Fruit fly (Drosophila melanogaster): ENCODE measurements around the gene mtDNA-helicase.
A peak's percentile ranks its signal among the peaks of the same experiment; 100 is the strongest.

The mtDNA-helicase gene

DNA sequence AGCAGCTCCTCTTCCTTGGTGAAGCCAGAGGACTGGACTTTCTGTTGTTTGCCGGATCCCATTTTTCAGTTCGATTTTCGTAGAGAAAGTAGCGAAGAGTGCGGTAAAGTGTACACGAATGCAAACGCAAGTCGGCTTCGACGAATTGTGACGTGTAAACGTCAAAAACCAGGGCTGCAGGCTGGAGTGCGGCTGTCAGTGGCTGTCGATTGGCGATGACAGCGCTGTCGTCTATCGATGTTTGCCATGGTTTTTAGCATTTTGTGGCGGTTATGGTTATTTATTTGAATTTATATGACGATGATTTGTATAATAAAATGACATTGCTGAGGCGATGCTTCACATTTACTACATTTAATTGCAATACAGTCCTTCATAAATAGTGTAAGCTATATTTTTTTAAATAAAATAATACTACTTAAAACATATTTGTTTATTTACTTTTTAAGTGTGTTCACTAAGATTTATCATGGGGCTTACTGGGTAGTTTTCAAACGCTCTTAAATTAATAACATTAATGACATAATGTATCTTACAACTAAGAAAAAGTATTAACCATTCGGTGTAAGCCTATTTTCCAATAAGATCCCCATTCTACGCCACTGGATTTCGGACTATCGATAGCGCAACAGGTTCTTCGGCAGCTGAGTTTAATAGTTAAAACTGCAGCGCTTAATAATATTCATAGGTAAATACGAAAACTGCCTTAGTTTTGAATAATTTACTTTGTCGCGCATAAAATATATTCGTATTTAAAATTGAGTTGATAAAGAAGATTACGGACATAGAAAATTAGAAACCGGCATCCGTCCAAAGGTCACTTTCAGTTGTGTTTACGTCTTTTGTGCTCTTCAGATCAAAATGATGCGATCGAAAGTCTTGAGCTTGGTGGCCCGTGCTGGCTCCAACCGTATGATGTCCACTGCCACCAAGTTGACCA, 25.0 kb upstream of the mtDNA-helicase start, which contains the start of the genes CG5885 and CG4598 (continued):
- TF ChIP-seq bcd (GFP tag; optimal IDR thresholded peaks at IDR 0.05) (peak; percentile 37), CG31441 (GFP tag; IDR thresholded peaks at IDR 0.05) (peak; percentile 64), Taf1 (GFP tag; IDR thresholded peaks at IDR 0.05) (peak; percentile 55; the same call in 1 of the 2 replicates), Stat92E (GFP tag; optimal IDR thresholded peaks at IDR 0.05) (peak in 1 of 3 experiments; percentile 52), CG2202 (tag; optimal IDR thresholded peaks at IDR 0.05) (peak; percentile 47), Hmx (GFP tag; optimal IDR thresholded peaks at IDR 0.05) (peak; percentile 7), CG16863 (GFP tag; optimal IDR thresholded peaks at IDR 0.05) (peak; percentile 27), CTCF (GFP tag; optimal IDR thresholded peaks at IDR 0.05) (no peak), sug (tag; optimal IDR thresholded peaks at IDR 0.05) (peak; percentile 70), cg (GFP tag; optimal IDR thresholded peaks at IDR 0.05) (no peak), pnt (GFP tag; optimal IDR thresholded peaks at IDR 0.05) (peak; percentile 55), trh (GFP tag; optimal IDR thresholded peaks at IDR 0.05) (peak; percentile 61), CG13775 (GFP tag; optimal IDR thresholded peaks at IDR 0.05) (peak; percentile 72), Atf3 (GFP tag; optimal IDR thresholded peaks at IDR 0.05) (peak; percentile 27), CG7556 (GFP tag; optimal IDR thresholded peaks at IDR 0.05) (peak; percentile 71), CG13296 (GFP tag; optimal IDR thresholded peaks at IDR 0.05) (peak; percentile 55), en (GFP tag; optimal IDR thresholded peaks at IDR 0.05) (no peak), CG15269 (tag; optimal IDR thresholded peaks at IDR 0.05) (peak; percentile 80), Poxn (GFP tag; IDR thresholded peaks at IDR 0.05) (no peak), D19A (tag; optimal IDR thresholded peaks at IDR 0.05) (peak; percentile 99), Opbp (GFP tag; IDR thresholded peaks at IDR 0.05; ENCODE audit: partially characterized antibody) (peak; percentile 89), Oaz (GFP tag; IDR thresholded peaks at IDR 0.05) (0 out of 2 replicates have a peak, but pooled peaks have one; percentile 20), chinmo (GFP tag; IDR thresholded peaks at IDR 0.05; ENCODE audit: partially characterized antibody) (peak; percentile 83; the same call in 2 of the 4 replicates), BEAF-32 (GFP tag; optimal IDR thresholded peaks at IDR 0.05) (peak; percentile 82), CG12219 (GFP tag; optimal IDR thresholded peaks at IDR 0.05) (peak; percentile 59), CG32532 (GFP tag; IDR thresholded peaks at IDR 0.05) (peak; percentile 79), CG4820 (GFP tag; optimal IDR thresholded peaks at IDR 0.05) (peak; percentile 84), B-H1 (GFP tag; IDR thresholded peaks at IDR 0.05) (no peak), kah (GFP tag; optimal IDR thresholded peaks at IDR 0.05) (peak; percentile 59), tna (GFP tag; IDR thresholded peaks at IDR 0.05; ENCODE audit: partially characterized antibody) (peak; percentile 48), Antp (GFP tag; optimal IDR thresholded peaks at IDR 0.05) (peak; percentile 59), jing (GFP tag; optimal IDR thresholded peaks at IDR 0.05) (peak; percentile 50), CG14014 (GFP tag; IDR thresholded peaks at IDR 0.05) (peak; percentile 59), Gug (GFP tag; IDR thresholded peaks at IDR 0.05) (peak; percentile 56; the same call in 2 of the 4 replicates), HmgD (GFP tag; optimal IDR thresholded peaks at IDR 0.05) (no peak), Bteb2 (GFP tag; optimal IDR thresholded peaks at IDR 0.05) (peak; percentile 15), CG10366 (GFP tag; IDR thresholded peaks at IDR 0.05) (peak; percentile 70), tio (GFP tag; optimal IDR thresholded peaks at IDR 0.05) (no peak), Vsx1 (GFP tag; optimal IDR thresholded peaks at IDR 0.05) (no peak), Fer1 (GFP tag; optimal IDR thresholded peaks at IDR 0.05) (peak; percentile 48), chif (GFP tag; optimal IDR thresholded peaks at IDR 0.05) (peak in 1 of 2 experiments; percentile 30), nerfin-1 (tag; optimal IDR thresholded peaks at IDR 0.05) (peak; percentile 27), CG13894 (tag; optimal IDR thresholded peaks at IDR 0.05) (peak; percentile 53), trem (tag; optimal IDR thresholded peaks at IDR 0.05) (peak; percentile 23), salm (tag; optimal IDR thresholded peaks at IDR 0.05) (no peak), CG4360 (GFP tag; IDR thresholded peaks at IDR 0.05) (no peak), Ets65A (GFP tag) (peak; percentile 87), pan (optimal IDR thresholded peaks at IDR 0.05) (no peak), pan (GFP tag; optimal IDR thresholded peaks at IDR 0.05 in 1 of 2, IDR thresholded peaks at IDR 0.05 in 1 of 2) (peak in 1 of 2 experiments; percentile 64)

Data from whole organism, embryonic.